Worm (Caenorhabditis elegans): ENCODE measurements around the gene srx-122.

The srx-122 gene

DNA sequence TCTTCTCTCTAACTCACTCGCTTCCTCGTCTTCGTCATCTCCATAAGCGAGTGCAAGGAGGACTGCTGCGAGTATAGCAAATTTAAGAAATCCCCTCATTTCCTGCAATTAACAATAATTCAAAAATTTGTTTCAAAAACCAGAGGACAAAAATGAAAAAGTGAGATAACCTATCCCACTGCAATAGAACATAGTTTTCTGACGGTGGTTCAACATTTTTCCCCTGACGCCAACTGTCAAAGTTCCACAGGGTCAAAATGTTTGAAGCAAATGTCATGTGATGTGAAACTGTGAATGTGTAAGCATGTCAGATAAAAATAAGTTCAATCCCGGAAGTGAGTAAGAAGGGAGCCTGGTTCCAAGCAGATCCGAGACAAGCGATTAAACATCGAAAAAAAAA lies 28.3 kb downstream of the srx-122 start, which contains the start of gene T28A11.19:
Gene T28A11.19 (minus strand): TSS at position 108 of the 400 bp plus-strand sequence.
- TF ChIP-seq Y56A3A.18 (GFP tag; IDR thresholded peaks at IDR 0.05) (no peak), lir-1 (GFP tag; conservative IDR thresholded peaks at IDR 0.05) (no peak), madf-6 (GFP tag; IDR thresholded peaks at IDR 0.05) (no peak), snpc-4 (GFP tag; optimal IDR thresholded peaks at IDR 0.05) (no peak), snpc-4 (tag; optimal IDR thresholded peaks at IDR 0.05) (no peak), lsl-1 (GFP tag; optimal IDR thresholded peaks at IDR 0.05) (no peak), F37B4.10 (GFP tag; IDR thresholded peaks at IDR 0.05) (no peak), let-526 (GFP tag; IDR thresholded peaks at IDR 0.05) (no peak), pha-4 (tag; optimal IDR thresholded peaks at IDR 0.05) (no peak), ztf-25 (GFP tag; IDR thresholded peaks at IDR 0.05) (no peak), B0336.3 (GFP tag; IDR thresholded peaks at IDR 0.05) (no peak), gei-17 (GFP tag; optimal IDR thresholded peaks at IDR 0.05) (no peak), lag-1 (GFP tag; IDR thresholded peaks at IDR 0.05) (no peak), akir-1 (GFP tag; optimal IDR thresholded peaks at IDR 0.05) (no peak), F39B2.1 (GFP tag; IDR thresholded peaks at IDR 0.05) (no peak), B0019.2 (GFP tag; conservative IDR thresholded peaks at IDR 0.05) (no peak), atf-7 (tag; optimal IDR thresholded peaks at IDR 0.05) (no peak), dpl-1 (GFP tag; optimal IDR thresholded peaks at IDR 0.05) (no peak), nhr-90 (tag; optimal IDR thresholded peaks at IDR 0.05) (no peak), hmg-1.2 (GFP tag; IDR thresholded peaks at IDR 0.05) (no peak)

DNA sequence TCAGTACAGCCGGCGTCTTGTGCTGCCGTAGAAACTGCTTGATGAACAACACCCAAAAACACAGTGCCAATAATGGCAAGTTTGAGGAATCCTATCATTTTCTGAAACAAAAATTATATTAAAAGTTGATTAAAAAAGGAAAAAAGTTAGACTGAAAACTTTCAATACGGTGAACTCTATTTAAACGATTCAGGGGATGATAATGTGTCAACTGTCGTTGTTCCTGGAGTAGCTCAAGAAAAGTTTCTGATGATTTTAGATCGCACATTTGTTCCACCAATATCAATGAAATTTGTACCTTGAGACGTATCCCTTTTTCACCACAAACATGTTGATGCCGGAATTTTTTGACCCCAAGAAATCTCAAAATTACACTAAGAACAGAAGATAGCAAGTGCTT lies 29.7 kb downstream of the srx-122 start, which contains the start of gene T28A11.18:
Gene T28A11.18 (minus strand): TSS at position 101 of the 400 bp plus-strand sequence.
- TF ChIP-seq atf-7 (tag; optimal IDR thresholded peaks at IDR 0.05) (no peak), mxl-1 (tag; optimal IDR thresholded peaks at IDR 0.05) (no peak), ztf-28 (GFP tag; IDR thresholded peaks at IDR 0.05) (no peak), nhr-90 (tag; optimal IDR thresholded peaks at IDR 0.05) (no peak), B0019.2 (GFP tag; conservative IDR thresholded peaks at IDR 0.05) (no peak), efl-1 (GFP tag; optimal IDR thresholded peaks at IDR 0.05) (no peak), gei-17 (GFP tag; optimal IDR thresholded peaks at IDR 0.05) (no peak), ztf-25 (GFP tag; IDR thresholded peaks at IDR 0.05) (no peak), tbp1 (GFP tag; optimal IDR thresholded peaks at IDR 0.05) (no peak), F57A8.1 (GFP tag; optimal IDR thresholded peaks at IDR 0.05) (no peak), somi-1 (GFP tag; optimal IDR thresholded peaks at IDR 0.05) (no peak), fkh-3 (tag; optimal IDR thresholded peaks at IDR 0.05) (no peak)

DNA sequence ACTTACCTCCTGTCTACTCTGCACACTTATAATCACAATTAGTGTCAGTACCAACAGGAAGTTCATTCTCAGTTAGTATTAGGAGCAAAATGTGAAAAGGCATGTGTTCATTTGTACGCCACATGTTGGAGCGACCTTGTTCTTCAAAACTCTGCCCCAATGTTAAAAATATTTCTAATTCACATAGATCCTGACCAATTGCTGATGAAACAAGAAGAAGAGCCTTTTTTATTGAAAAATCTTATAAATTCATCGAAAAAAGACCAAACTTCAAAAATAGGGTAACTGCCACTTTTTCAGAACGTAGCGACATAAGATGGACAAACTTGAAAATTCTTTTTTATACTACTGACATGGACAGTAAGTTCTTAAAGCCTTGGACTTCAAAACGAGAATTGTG lies 31.5 kb downstream of the srx-122 start, which contains the start of gene T28A11.17:
Gene T28A11.17 (minus strand): TSS at position 101 of the 400 bp plus-strand sequence.
- TF ChIP-seq hmg-1.2 (GFP tag; IDR thresholded peaks at IDR 0.05) (no peak), zfh-2 (GFP tag; conservative IDR thresholded peaks at IDR 0.05) (no peak), atf-7 (tag; optimal IDR thresholded peaks at IDR 0.05) (no peak), die-1 (tag; optimal IDR thresholded peaks at IDR 0.05) (no peak), unc-130 (GFP tag; optimal IDR thresholded peaks at IDR 0.05) (no peak), D2030.7 (GFP tag; IDR thresholded peaks at IDR 0.05) (no peak), nfya-2 (GFP tag; IDR thresholded peaks at IDR 0.05) (no peak), F52B5.7 (tag; optimal IDR thresholded peaks at IDR 0.05) (no peak), mes-4 (tag; optimal IDR thresholded peaks at IDR 0.05) (no peak), ceh-91 (GFP tag; IDR thresholded peaks at IDR 0.05) (no peak), B0261.1 (tag; optimal IDR thresholded peaks at IDR 0.05) (no peak), C17E4.6 (GFP tag; IDR thresholded peaks at IDR 0.05) (no peak), aptf-3 (GFP tag; IDR thresholded peaks at IDR 0.05) (no peak), lin-40 (tag; optimal IDR thresholded peaks at IDR 0.05) (no peak), ztf-18 (tag; optimal IDR thresholded peaks at IDR 0.05) (no peak), nhr-80 (tag; optimal IDR thresholded peaks at IDR 0.05) (no peak), rpc-1 (optimal IDR thresholded peaks at IDR 0.05) (no peak), rpc-1 (tag; optimal IDR thresholded peaks at IDR 0.05) (no peak)

Measured in whole organism, young adult.